Fruit fly (Drosophila melanogaster) whole organism, embryonic: ENCODE data around the gene mbm.

ENCODE experiments used
- Adf1 ChIP-seq: fragments of 200-800 bp; sonication (Bioruptor generic); IDR thresholded peaks from 2 replicates; pipeline ENCODE4 v1.3.6; 2022; ENCODE audit warnings: missing biosample characterization, missing genetic modification characterization
- BEAF-32 ChIP-seq: fragments of 200-800 bp; sonication (Bioruptor generic); optimal IDR thresholded peaks from 3 replicates; lab custom pipeline; 2017; ENCODE audit warnings: missing biosample characterization, missing genetic modification characterization, mild to moderate bottlenecking, moderate library complexity, missing genetic modification reagents
- CG12219 ChIP-seq: fragments of 200-800 bp; sonication (Bioruptor generic); optimal IDR thresholded peaks from 3 replicates; lab custom pipeline; 2018; ENCODE audit warnings: missing biosample characterization, mild to moderate bottlenecking, missing genetic modification characterization
- CG13287 ChIP-seq: fragments of 200-800 bp; sonication (Bioruptor generic); IDR thresholded peaks from 2 replicates; pipeline ENCODE4 v1.3.6; 2022; ENCODE audit warnings: missing biosample characterization, missing genetic modification characterization; ENCODE audit not compliant: partially characterized antibody
- CG15269 ChIP-seq: fragments of 200-800 bp; sonication (Bioruptor generic); optimal IDR thresholded peaks from 2 replicates; lab custom pipeline; 2018; ENCODE audit warnings: missing biosample characterization, mild to moderate bottlenecking, missing genetic modification characterization, moderate library complexity
- CG15601 ChIP-seq: fragments of 200-800 bp; sonication (Bioruptor generic); optimal IDR thresholded peaks from 3 replicates; lab custom pipeline; 2019; ENCODE audit warnings: missing biosample characterization, mild to moderate bottlenecking, missing genetic modification characterization, moderate library complexity
- CG18262 ChIP-seq: fragments of 200-800 bp; optimal IDR thresholded peaks from 3 replicates; lab custom pipeline; 2019; ENCODE audit warnings: missing biosample characterization, mild to moderate bottlenecking, missing genetic modification characterization, moderate library complexity
- CG4360 ChIP-seq: fragments of 200-800 bp; sonication (Bioruptor generic); IDR thresholded peaks from 2 replicates; pipeline ENCODE4 v1.3.6; 2022; ENCODE audit warnings: missing biosample characterization, missing genetic modification characterization
- CG4730 ChIP-seq: fragments of 200-800 bp; sonication (Bioruptor generic); IDR thresholded peaks from 2 replicates; pipeline ENCODE4 v1.3.6; 2022; ENCODE audit warnings: missing biosample characterization, missing genetic modification characterization
- CG6175 ChIP-seq: fragments of 200-800 bp; sonication (Bioruptor generic); IDR thresholded peaks from 3 replicates; pipeline ENCODE4 v1.3.6; 2022; ENCODE audit warnings: missing biosample characterization, missing genetic modification characterization
- CG6689 ChIP-seq: fragments of 200-800 bp; sonication (Bioruptor generic); IDR thresholded peaks from 2 replicates; pipeline ENCODE4 v1.3.6; 2022; ENCODE audit warnings: missing biosample characterization, missing genetic modification characterization
- CG7987 ChIP-seq: fragments of 200-800 bp; sonication (Bioruptor generic); optimal IDR thresholded peaks from 2 replicates; lab custom pipeline; 2018; ENCODE audit warnings: missing biosample characterization, mild to moderate bottlenecking, missing genetic modification characterization, moderate library complexity
- Deaf1 ChIP-seq: fragments of 200-800 bp; optimal IDR thresholded peaks from 3 replicates; lab custom pipeline; 2019; ENCODE audit warnings: missing biosample characterization, mild to moderate bottlenecking, missing genetic modification characterization, moderate library complexity
- Dll ChIP-seq: fragments of 200-800 bp; sonication (Bioruptor generic); IDR thresholded peaks from 4 replicates; pipeline ENCODE4 v1.3.6; 2022; ENCODE audit warnings: missing biosample characterization, missing genetic modification characterization; ENCODE audit not compliant: partially characterized antibody
- HLH4C ChIP-seq: fragments of 200-800 bp; sonication (Bioruptor generic); IDR thresholded peaks from 3 replicates; pipeline ENCODE4 v1.3.6; 2022; ENCODE audit warnings: missing biosample characterization, missing genetic modification characterization; ENCODE audit not compliant: partially characterized antibody
- HmgD ChIP-seq: fragments of 200-800 bp; sonication (Bioruptor generic); optimal IDR thresholded peaks from 3 replicates; lab custom pipeline; 2016; ENCODE audit warnings: missing biosample characterization, missing genetic modification characterization
- MTF-1 ChIP-seq: fragments of 200-800 bp; sonication (Bioruptor generic); optimal IDR thresholded peaks from 2 replicates; lab custom pipeline; 2018; ENCODE audit warnings: missing biosample characterization, mild to moderate bottlenecking, missing genetic modification characterization, borderline replicate concordance
- PHDP ChIP-seq: fragments of 200-800 bp; sonication (Bioruptor generic); optimal IDR thresholded peaks from 3 replicates; lab custom pipeline; 2018; ENCODE audit warnings: missing biosample characterization, mild to moderate bottlenecking, missing genetic modification characterization, moderate library complexity
- Rx ChIP-seq: fragments of 200-800 bp; sonication (Bioruptor generic); IDR thresholded peaks from 2 replicates; pipeline ENCODE4 v1.3.6; 2022; ENCODE audit warnings: missing biosample characterization, missing genetic modification characterization
- Scr ChIP-seq: fragments of 200-800 bp; sonication (Bioruptor generic); IDR thresholded peaks from 2 replicates; pipeline ENCODE4 v1.3.6; 2022; ENCODE audit warnings: missing biosample characterization, missing genetic modification characterization; ENCODE audit not compliant: partially characterized antibody
- Taf1 ChIP-seq: fragments of 200-800 bp; sonication (Bioruptor generic); IDR thresholded peaks from 2 replicates; pipeline ENCODE4 v1.3.6; 2022; ENCODE audit warnings: missing biosample characterization, missing genetic modification characterization
- Trl ChIP-seq, 3 experiments: fragments of >200 bp in 2 of 3; fragments of 200-800 bp in 1 of 3; sonication (Bioruptor generic) in 1 of 3; optimal IDR thresholded peaks; 2 replicates in 1 of 3; 3 replicates in 2 of 3; lab custom pipeline; 2016 to 2017; ENCODE audit warnings: missing biosample characterization in 1 of 3, missing genetic modification characterization in 1 of 3
- abd-A ChIP-seq: fragments of 200-800 bp; sonication (Bioruptor generic); optimal IDR thresholded peaks from 3 replicates; lab custom pipeline; 2019; ENCODE audit warnings: missing biosample characterization, mild to moderate bottlenecking, missing genetic modification characterization, moderate library complexity
- cad ChIP-seq: fragments of >200 bp; optimal IDR thresholded peaks from 2 replicates; lab custom pipeline; 2017; ENCODE audit warnings: missing biosample characterization, missing genetic modification characterization
- cg ChIP-seq: fragments of 200-800 bp; sonication (Bioruptor generic); optimal IDR thresholded peaks from 3 replicates; lab custom pipeline; 2019; ENCODE audit warnings: missing biosample characterization, mild to moderate bottlenecking, missing genetic modification characterization, moderate library complexity
- chinmo ChIP-seq: fragments of 200-800 bp; sonication (Bioruptor generic); IDR thresholded peaks from 4 replicates; pipeline ENCODE4 v1.3.6; 2022; ENCODE audit warnings: missing biosample characterization, missing genetic modification characterization; ENCODE audit not compliant: partially characterized antibody
- chm ChIP-seq: fragments of 200-800 bp; sonication (Bioruptor generic); IDR thresholded peaks from 2 replicates; pipeline ENCODE4 v1.3.6; 2022; ENCODE audit warnings: missing biosample characterization, missing genetic modification characterization
- crol ChIP-seq: fragments of 200-800 bp; sonication (Bioruptor generic); IDR thresholded peaks from 2 replicates; pipeline ENCODE4 v1.3.6; 2022; ENCODE audit warnings: missing biosample characterization, missing genetic modification characterization
- disco-r ChIP-seq: fragments of 200-800 bp; sonication (Bioruptor generic); optimal IDR thresholded peaks from 2 replicates; lab custom pipeline; 2016; ENCODE audit warnings: missing biosample characterization, missing genetic modification characterization
- gfzf ChIP-seq: fragments of 200-800 bp; sonication (Bioruptor generic); optimal IDR thresholded peaks from 2 replicates; lab custom pipeline; 2016; ENCODE audit warnings: missing biosample characterization, mild to moderate bottlenecking, missing genetic modification characterization, moderate library complexity
- klu ChIP-seq: fragments of 200-800 bp; sonication (Bioruptor generic); IDR thresholded peaks from 2 replicates; pipeline ENCODE4 v1.3.6; 2022; ENCODE audit warnings: missing biosample characterization, missing genetic modification characterization
- kni ChIP-seq: fragments of 200-800 bp; sonication (Bioruptor generic); optimal IDR thresholded peaks from 3 replicates; lab custom pipeline; 2017; ENCODE audit warnings: mild to moderate bottlenecking, missing biosample characterization, missing genetic modification reagents, missing genetic modification characterization
- knrl ChIP-seq: fragments of 200-800 bp; sonication (Bioruptor generic); IDR thresholded peaks from 3 replicates; pipeline ENCODE4 v1.3.6; 2022; ENCODE audit warnings: missing biosample characterization, missing genetic modification characterization; ENCODE audit not compliant: partially characterized antibody
- lov ChIP-seq, 2 experiments: fragments of 200-800 bp in 1 of 2; fragments of >200 bp in 1 of 2; sonication (Bioruptor generic) in 1 of 2; IDR thresholded peaks in 1 of 2; optimal IDR thresholded peaks in 1 of 2; 2 replicates in 1 of 2; 3 replicates in 1 of 2; pipeline versions ENCODE4 v1.3.6 to Lab custom; 2017 to 2022; ENCODE audit warnings: missing biosample characterization in 1 of 2, missing genetic modification characterization in 1 of 2
- prd ChIP-seq, 3 experiments: fragments of >200 bp in 2 of 3; fragments of 200-800 bp in 1 of 3; sonication (Bioruptor generic) in 1 of 3; optimal IDR thresholded peaks in 2 of 3; IDR thresholded peaks in 1 of 3; 2 replicates in 2 of 3; 3 replicates in 1 of 3; pipeline versions ENCODE4 v1.3.6 to Lab custom; 2017 to 2022; ENCODE audit warnings: missing biosample characterization in 1 of 3, missing genetic modification characterization in 1 of 3
- pros ChIP-seq: fragments of 200-800 bp; sonication (Bioruptor generic); optimal IDR thresholded peaks from 3 replicates; lab custom pipeline; 2019; ENCODE audit warnings: missing biosample characterization, mild to moderate bottlenecking, missing genetic modification characterization, moderate library complexity
- run ChIP-seq: fragments of 200-800 bp; sonication (Bioruptor generic); optimal IDR thresholded peaks from 3 replicates; lab custom pipeline; 2018; ENCODE audit warnings: missing biosample characterization, mild to moderate bottlenecking, missing genetic modification characterization
- sd ChIP-seq: fragments of 200-800 bp; sonication (Bioruptor generic); optimal IDR thresholded peaks from 3 replicates; lab custom pipeline; 2018; ENCODE audit warnings: missing biosample characterization, mild to moderate bottlenecking, missing genetic modification characterization, moderate library complexity
- sna ChIP-seq: fragments of 200-800 bp; sonication (Bioruptor generic); IDR thresholded peaks from 2 replicates; pipeline ENCODE4 v1.3.6; 2022; ENCODE audit warnings: missing biosample characterization, missing genetic modification characterization; ENCODE audit not compliant: partially characterized antibody
- sr ChIP-seq: fragments of 200-800 bp; sonication (Bioruptor generic); IDR thresholded peaks from 3 replicates; pipeline ENCODE4 v1.3.6; 2022; ENCODE audit warnings: missing biosample characterization, missing genetic modification characterization
- unpg ChIP-seq: fragments of 200-800 bp; sonication (Bioruptor generic); optimal IDR thresholded peaks from 3 replicates; lab custom pipeline; 2018; ENCODE audit warnings: missing biosample characterization, mild to moderate bottlenecking, missing genetic modification characterization, moderate library complexity
- wdn ChIP-seq: fragments of 200-800 bp; sonication (Bioruptor generic); IDR thresholded peaks from 2 replicates; pipeline ENCODE4 v1.3.6; 2022; ENCODE audit warnings: missing biosample characterization, missing genetic modification characterization

The mbm gene

dm6 chr2L:224599-225385 lies 48.7 kb downstream of the mbm start (continued):
- no peak for TF ChIP-seq prd (optimal IDR thresholded peaks at IDR 0.05; lab: Kevin White, UChicago)
- TF ChIP-seq prd (GFP tag; IDR thresholded peaks at IDR 0.05; lab: Robert Waterston, UW), result peak; percentile 74
- TF ChIP-seq CG15269 (tag; lab: Kevin White, UChicago), result no peak
- TF ChIP-seq knrl (GFP tag; lab: Robert Waterston, UW), result no peak
- TF ChIP-seq CG15601 (tag; lab: Kevin White, UChicago), result peak; percentile 14

DNA sequence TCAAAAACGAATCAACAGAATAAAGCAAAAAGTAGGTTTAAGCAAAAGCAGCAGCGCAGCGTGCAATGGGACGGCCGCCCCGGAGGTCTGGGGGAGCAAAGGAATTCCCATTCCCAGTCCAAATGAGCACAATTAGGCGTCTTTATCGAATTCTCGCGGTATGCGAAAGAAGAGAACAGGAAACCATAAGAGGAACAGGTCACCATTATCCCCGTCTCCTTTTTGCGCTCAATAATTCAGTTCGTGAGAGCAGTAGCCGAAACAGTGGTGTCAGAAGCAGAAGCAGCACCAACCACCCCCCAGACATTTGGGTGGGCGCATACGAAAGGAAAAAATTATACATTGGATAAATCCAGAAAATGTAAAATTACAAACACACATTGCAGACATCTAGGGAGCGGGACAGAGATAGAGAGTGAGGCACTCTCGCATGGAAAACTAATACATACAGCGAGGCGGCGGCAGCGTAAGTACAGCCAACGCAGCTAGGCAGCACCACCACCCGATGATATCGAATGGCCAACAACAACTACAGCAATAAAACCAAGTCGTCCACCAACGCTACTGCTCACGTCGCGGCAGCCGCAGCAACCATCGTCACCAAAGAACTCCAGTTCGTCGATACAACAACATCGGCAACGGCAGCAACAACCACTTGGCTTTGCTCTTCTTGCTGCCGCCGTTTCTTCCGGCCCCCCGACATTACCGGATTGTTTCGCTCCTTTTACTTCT lies 49.5 kb downstream of the mbm start:
- TF ChIP-seq Dll (GFP tag; lab: Robert Waterston, UW), result 0 out of 4 replicates have a peak, but pooled peaks have one; percentile 46
- TF ChIP-seq Taf1, result no peak
- peak; percentile 83; the same call in 3 of the 4 replicates for TF ChIP-seq chinmo (GFP tag; lab: Robert Waterston, UW)
- TF ChIP-seq sna (GFP tag; lab: Robert Waterston, UW), result 0 out of 2 replicates have a peak, but pooled peaks have one; percentile 19
- TF ChIP-seq abd-A (tag; lab: Kevin White, UChicago), result peak; percentile 46
- TF ChIP-seq CG7987 (GFP tag; lab: Kevin White, UChicago), result no peak
- no peak for TF ChIP-seq lov (optimal IDR thresholded peaks at IDR 0.05; lab: Kevin White, UChicago)
- 0 out of 3 replicates have a peak, but pooled peaks have one; percentile 22 for TF ChIP-seq lov (GFP tag; IDR thresholded peaks at IDR 0.05; lab: Robert Waterston, UW)
- peak; percentile 59 for TF ChIP-seq Deaf1
- no peak for TF ChIP-seq CG18262 (tag; lab: Kevin White, UChicago)
- 0 out of 2 replicates have a peak, but pooled peaks have one; percentile 3 for TF ChIP-seq CG13287 (GFP tag; lab: Robert Waterston, UW)
- no peak for TF ChIP-seq CG12219
- TF ChIP-seq unpg (GFP tag; lab: Kevin White, UChicago), result no peak
- TF ChIP-seq MTF-1, result no peak
- TF ChIP-seq sd, result peak; percentile 65
- TF ChIP-seq CG4360 (GFP tag; lab: Robert Waterston, UW), result peak; percentile 98
- no peak for TF ChIP-seq Rx
- peak; percentile 81 for TF ChIP-seq kni (GFP tag; lab: Kevin White, UChicago)
- TF ChIP-seq cad (GFP tag; lab: Kevin White, UChicago), result peak; percentile 71
- no peak for TF ChIP-seq HLH4C (GFP tag; lab: Robert Waterston, UW)
- peak; percentile 99 for TF ChIP-seq pros
- no peak for TF ChIP-seq wdn (GFP tag; lab: Robert Waterston, UW)
- TF ChIP-seq Scr (GFP tag; lab: Robert Waterston, UW), result peak; percentile 39; the same call in 1 of the 2 replicates
- TF ChIP-seq run, result no peak
- no peak for TF ChIP-seq HmgD
- no peak for TF ChIP-seq CG6689
- peak; percentile 17 to 57 for TF ChIP-seq Trl (optimal IDR thresholded peaks at IDR 0.05; lab: Kevin White, UChicago)
- no peak for TF ChIP-seq Trl (GFP tag; optimal IDR thresholded peaks at IDR 0.05; lab: Kevin White, UChicago)
- no peak for TF ChIP-seq sr (GFP tag; lab: Robert Waterston, UW)
- peak; percentile 77 for TF ChIP-seq crol (GFP tag; lab: Robert Waterston, UW)
- TF ChIP-seq disco-r (GFP tag; lab: Kevin White, UChicago), result no peak
- no peak for TF ChIP-seq klu (GFP tag; lab: Robert Waterston, UW)
- TF ChIP-seq CG6175 (GFP tag; lab: Robert Waterston, UW), result peak; percentile 72; the same call in 2 of the 3 replicates
- peak; percentile 69 for TF ChIP-seq cg (GFP tag; lab: Kevin White, UChicago)
- TF ChIP-seq gfzf (GFP tag; lab: Kevin White, UChicago), result no peak
- TF ChIP-seq BEAF-32 (GFP tag; lab: Kevin White, UChicago), result peak; percentile 29
- peak; percentile 33; the same call in 1 of the 2 replicates for TF ChIP-seq chm (GFP tag; lab: Robert Waterston, UW)
- no peak for TF ChIP-seq CG4730 (GFP tag; lab: Robert Waterston, UW)
- no peak for TF ChIP-seq PHDP
- peak; percentile 78 for TF ChIP-seq Adf1 (GFP tag; lab: Robert Waterston, UW)
